Worm (Caenorhabditis elegans): ENCODE measurements around the gene plc-3.

The plc-3 gene

ce11 chrII:10182634-10183033 is 40.0 kb upstream of the plc-3 start, which contains the start of gene srd-1:
srd-1 (minus strand) TSS chrII:10182734.
- TF ChIP-seq saeg-2 (GFP tag; IDR thresholded peaks at IDR 0.05) (no peak), egl-43 (GFP tag; IDR thresholded peaks at IDR 0.05) (no peak), dmd-9 (GFP tag; IDR thresholded peaks at IDR 0.05) (no peak), ceh-62 (tag; optimal IDR thresholded peaks at IDR 0.05) (no peak), T26A8.4 (GFP tag; IDR thresholded peaks at IDR 0.05) (no peak), ctbp-1 (GFP tag; IDR thresholded peaks at IDR 0.05) (no peak), Y48G9A.11 (GFP tag; IDR thresholded peaks at IDR 0.05) (no peak), aly-2 (tag; optimal IDR thresholded peaks at IDR 0.05) (no peak), pha-4 (GFP tag; IDR thresholded peaks at IDR 0.05) (no peak), pha-4 (tag; optimal IDR thresholded peaks at IDR 0.05) (no peak), ces-1 (GFP tag; optimal IDR thresholded peaks at IDR 0.05) (no peak), ceh-44 (GFP tag; IDR thresholded peaks at IDR 0.05) (no peak), lin-38 (GFP tag; IDR thresholded peaks at IDR 0.05) (no peak), pqm-1 (tag; optimal IDR thresholded peaks at IDR 0.05) (no peak), ztf-7 (tag; optimal IDR thresholded peaks at IDR 0.05) (no peak), cey-2 (tag; optimal IDR thresholded peaks at IDR 0.05; ENCODE audit: borderline replicate concordance, insufficient read depth) (no peak), daf-16 (GFP tag; optimal IDR thresholded peaks at IDR 0.05) (no peak), daf-16 (tag; optimal IDR thresholded peaks at IDR 0.05) (no peak), unc-39 (tag; optimal IDR thresholded peaks at IDR 0.05) (no peak)

ce11 chrII:10187808-10188207 is 34.9 kb upstream of the plc-3 start, which contains the start of gene srd-2:
srd-2 (minus strand) TSS chrII:10187908.
- TF ChIP-seq hmg-1.1 (GFP tag; IDR thresholded peaks at IDR 0.05): no peak
- no peak for TF ChIP-seq lin-39 (tag; optimal IDR thresholded peaks at IDR 0.05)
- TF ChIP-seq nhr-28 (tag; optimal IDR thresholded peaks at IDR 0.05): no peak
- TF ChIP-seq nhr-42 (GFP tag; IDR thresholded peaks at IDR 0.05): no peak
- TF ChIP-seq skn-1 (tag; optimal IDR thresholded peaks at IDR 0.05): no peak
- TF ChIP-seq nhr-76 (tag; optimal IDR thresholded peaks at IDR 0.05): no peak
- TF ChIP-seq F44E2.7 (GFP tag; IDR thresholded peaks at IDR 0.05): no peak
- no peak for TF ChIP-seq nhr-237 (tag; optimal IDR thresholded peaks at IDR 0.05)
- no peak for TF ChIP-seq ZK337.2 (GFP tag; IDR thresholded peaks at IDR 0.05)
- TF ChIP-seq sdz-12 (GFP tag; optimal IDR thresholded peaks at IDR 0.05): no peak
- TF ChIP-seq ceh-20 (GFP tag; IDR thresholded peaks at IDR 0.05): no peak
- no peak for TF ChIP-seq dmd-8 (GFP tag; IDR thresholded peaks at IDR 0.05)
- no peak for TF ChIP-seq unc-62 (GFP tag; optimal IDR thresholded peaks at IDR 0.05 in 1 of 2)
- no peak for TF ChIP-seq unc-62 (tag; optimal IDR thresholded peaks at IDR 0.05)
- TF ChIP-seq rbr-2 (tag; optimal IDR thresholded peaks at IDR 0.05): no peak
- no peak for TF ChIP-seq gei-8 (GFP tag; optimal IDR thresholded peaks at IDR 0.05)
- TF ChIP-seq pha-4 (GFP tag; IDR thresholded peaks at IDR 0.05): no peak
- TF ChIP-seq pha-4 (tag; optimal IDR thresholded peaks at IDR 0.05): no peak
- no peak for TF ChIP-seq mes-2 (tag; optimal IDR thresholded peaks at IDR 0.05; ENCODE audit: poor library complexity, severe bottlenecking)
- no peak for TF ChIP-seq ceh-32 (tag; optimal IDR thresholded peaks at IDR 0.05; ENCODE audit: poor library complexity)
- TF ChIP-seq lin-13 (GFP tag; optimal IDR thresholded peaks at IDR 0.05): no peak
- TF ChIP-seq vab-7 (GFP tag; IDR thresholded peaks at IDR 0.05): no peak

ce11 chrII:10189369-10189768 is 33.3 kb upstream of the plc-3 start, which contains the start of gene cdc-25.4:
cdc-25.4 (minus strand) TSS chrII:10189469.
- TF ChIP-seq gei-8 (GFP tag; optimal IDR thresholded peaks at IDR 0.05) (no peak), Y5F2A.4 (GFP tag; optimal IDR thresholded peaks at IDR 0.05) (no peak), mxl-3 (GFP tag; optimal IDR thresholded peaks at IDR 0.05) (no peak), nhr-10 (tag; optimal IDR thresholded peaks at IDR 0.05) (no peak), dve-1 (tag; optimal IDR thresholded peaks at IDR 0.05; ENCODE audit: insufficient read depth) (no peak), dpl-1 (GFP tag; optimal IDR thresholded peaks at IDR 0.05) (no peak)

All from whole organism, L4 larva.